Fruit fly (Drosophila melanogaster): ENCODE data around the gene CG5273.

The CG5273 gene

DNA sequence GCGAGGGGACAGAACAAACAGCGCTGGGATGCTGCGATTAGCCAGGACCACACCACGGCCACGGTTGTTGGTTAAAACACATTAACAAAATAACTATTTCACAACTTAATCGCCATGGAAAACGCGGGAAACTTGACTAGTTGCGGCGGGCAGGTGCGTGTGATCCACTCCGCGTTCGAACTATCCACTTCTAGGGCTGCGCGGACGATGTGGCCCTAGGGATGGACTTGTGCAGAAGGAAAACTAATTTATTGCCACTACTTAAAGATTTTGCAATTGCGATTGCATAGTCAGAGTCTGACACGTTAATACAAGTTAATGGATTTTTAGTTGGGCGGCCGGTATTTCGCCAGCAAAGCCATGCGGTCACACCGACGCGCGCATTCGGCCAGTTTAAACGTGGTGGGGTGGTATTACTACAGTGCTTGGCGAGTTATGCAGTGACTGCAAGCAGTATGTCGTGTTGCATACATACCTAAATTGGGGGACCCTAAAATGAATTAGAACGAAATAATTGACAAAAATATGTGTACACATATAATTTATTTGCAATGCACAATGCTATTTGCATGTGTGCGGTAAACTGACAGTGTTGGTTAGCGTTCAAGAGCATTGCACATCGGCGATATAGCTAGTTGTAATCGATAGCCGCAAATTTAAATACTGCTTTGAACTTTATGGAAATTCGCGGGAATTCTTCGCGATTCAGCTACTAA lies 41.9 kb downstream of the CG5273 start, which contains the start of gene Rbf:
Rbf (minus strand) TSS at position 323 of the 716 bp plus-strand sequence.
- TF ChIP-seq CG17801 (GFP tag; optimal IDR thresholded peaks at IDR 0.05; ENCODE audit: partially characterized antibody) = no peak

DNA sequence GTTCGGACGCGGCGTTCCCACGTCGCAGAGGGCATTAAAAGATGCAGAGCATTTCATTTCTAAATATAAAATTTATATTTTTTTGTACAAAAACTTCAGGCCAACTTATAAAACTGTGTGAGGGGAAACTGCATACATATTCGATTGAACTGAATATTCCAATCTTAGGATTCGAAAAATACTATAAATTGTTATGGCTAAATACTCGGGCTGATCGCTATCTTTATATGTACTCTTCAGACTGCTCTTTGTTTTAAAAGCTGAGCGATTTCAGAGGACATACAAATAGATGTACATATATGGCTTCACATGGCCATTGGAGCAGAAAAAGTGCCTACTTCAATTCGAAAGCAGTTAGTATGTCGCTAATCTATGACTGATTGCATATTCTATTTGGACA lies 44.0 kb downstream of the CG5273 start, which contains the start of gene CG13359:
CG13359 (minus strand) TSS at position 101 of the 400 bp plus-strand sequence.
- no peak for TF ChIP-seq CG17801 (GFP tag; optimal IDR thresholded peaks at IDR 0.05; ENCODE audit: partially characterized antibody)

DNA sequence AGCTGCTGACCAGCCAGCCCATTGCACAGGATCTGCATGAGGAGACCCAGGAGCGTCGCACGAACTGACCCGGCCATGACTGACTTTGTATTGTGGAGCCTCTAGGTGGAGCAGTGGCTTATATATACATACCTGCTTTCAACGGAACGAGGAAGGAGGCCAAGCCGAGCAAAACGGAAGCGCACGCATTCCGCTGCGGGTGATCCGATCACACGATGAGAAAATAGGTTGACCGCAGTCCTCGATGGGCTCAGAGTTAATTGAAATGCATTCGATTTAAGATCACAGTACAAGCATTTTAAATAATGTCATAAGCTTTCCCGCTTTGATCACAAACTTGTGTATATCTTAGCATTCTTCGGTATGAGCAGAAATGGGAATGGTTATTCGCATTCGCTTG lies 45.4 kb downstream of the CG5273 start, which contains the start of gene CG13358:
CG13358 (minus strand) TSS at position 101 of the 400 bp plus-strand sequence.
- TF ChIP-seq CG17801 (GFP tag; optimal IDR thresholded peaks at IDR 0.05; ENCODE audit: partially characterized antibody) = no peak

DNA sequence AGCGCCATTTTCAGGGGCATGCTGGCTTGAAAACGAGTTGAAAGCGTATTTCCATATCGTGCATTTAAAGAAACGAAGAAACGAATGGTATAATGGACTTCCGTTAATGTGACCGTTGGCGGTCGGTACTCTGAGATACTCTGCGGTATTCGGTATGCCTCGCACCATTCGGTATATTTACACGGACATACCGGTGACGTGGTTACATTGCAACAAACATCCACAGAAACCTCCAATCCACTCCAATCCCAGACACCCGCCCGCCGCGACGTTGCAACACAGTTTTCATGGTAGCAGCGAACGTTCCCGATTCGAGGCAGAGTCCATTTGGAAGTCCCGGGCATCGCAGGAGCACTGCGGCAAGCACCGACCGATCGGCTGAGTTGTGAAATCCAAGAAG lies 46.5 kb downstream of the CG5273 start, which contains the start of gene Sec22:
Sec22 (plus strand) TSS at position 170 of the 400 bp plus-strand sequence.
- peak; percentile 33 for TF ChIP-seq CG17801 (GFP tag; optimal IDR thresholded peaks at IDR 0.05; ENCODE audit: partially characterized antibody)
